Worm (Caenorhabditis elegans) whole organism, L1 larva: ENCODE results near the gene lrpc-1.
A peak's percentile ranks its signal among the peaks of the same experiment; 100 is the strongest.

Source experiments
- C16A3.4 ChIP-seq: fragments of 150-350 bp; optimal IDR thresholded peaks from 2 replicates; lab custom pipeline; 2014; ENCODE audit warnings: missing biosample characterization, missing genetic modification characterization
- F16B12.6 ChIP-seq: fragments of 150-350 bp; optimal IDR thresholded peaks from 2 replicates; lab custom pipeline; 2014; ENCODE audit warnings: missing biosample characterization, missing genetic modification characterization
- Y116A8C.19 ChIP-seq: sonication (generic microtip); optimal IDR thresholded peaks from 2 replicates; lab custom pipeline; 2016; ENCODE audit warnings: missing compliant biosample characterization, missing genetic modification characterization, borderline replicate concordance
- alr-1 ChIP-seq: fragments of 200-800 bp; sonication (Bioruptor generic); optimal IDR thresholded peaks from 2 replicates; lab custom pipeline; 2018; ENCODE audit warnings: borderline replicate concordance, mild to moderate bottlenecking, missing genetic modification characterization, missing compliant biosample characterization
- aly-2 ChIP-seq: fragments of 150-350 bp; optimal IDR thresholded peaks from 2 replicates; lab custom pipeline; 2014; ENCODE audit warnings: missing biosample characterization, missing genetic modification characterization
- ama-1 ChIP-seq: fragments of 150-350 bp; optimal IDR thresholded peaks from 2 replicates; lab custom pipeline; 2014
- blmp-1 ChIP-seq: fragments of 150-350 bp; optimal IDR thresholded peaks from 2 replicates; lab custom pipeline; 2014; ENCODE audit warnings: missing biosample characterization, missing genetic modification characterization
- ceh-82 ChIP-seq, 3 experiments: fragments of 150-350 bp in 1 of 3; sonication (generic microtip) in 2 of 3; optimal IDR thresholded peaks; 2 replicates each; lab custom pipeline; 2014 to 2017; ENCODE audit warnings: missing biosample characterization in 3 of 3, missing genetic modification characterization in 3 of 3
- ceh-88 ChIP-seq: fragments of 200-800 bp; sonication (Bioruptor generic); IDR thresholded peaks from 2 replicates; pipeline ENCODE4 v1.3.6; 2022; ENCODE audit warnings: missing genetic modification characterization, missing compliant biosample characterization
- dpl-1 ChIP-seq, 3 experiments: fragments of 150-350 bp in 2 of 3; sonication (generic microtip) in 1 of 3; optimal IDR thresholded peaks; 2 replicates each; lab custom pipeline; 2014 to 2017; ENCODE audit warnings: missing biosample characterization in 3 of 3, missing genetic modification characterization in 3 of 3, missing genetic modification reagents in 3 of 3
- efl-1 ChIP-seq, 4 experiments: fragments of 150-350 bp; optimal IDR thresholded peaks in 3 of 4; peaks in 1 of 4; 1 replicate in 1 of 4; 2 replicates in 3 of 4; lab custom pipeline; 2014; ENCODE audit warnings: missing biosample characterization in 2 of 4, missing genetic modification characterization in 2 of 4, missing genetic modification reagents in 2 of 4
- efl-3 ChIP-seq: fragments of 200-800 bp; sonication (Bioruptor generic); optimal IDR thresholded peaks from 2 replicates; lab custom pipeline; 2018; ENCODE audit warnings: mild to moderate bottlenecking, missing genetic modification characterization, missing compliant biosample characterization
- egl-27 ChIP-seq, 2 experiments: fragments of 150-350 bp in 1 of 2; sonication (generic microtip); optimal IDR thresholded peaks; 3 replicates each; lab custom pipeline; 2017 to 2018; ENCODE audit warnings: missing biosample characterization in 2 of 2, missing genetic modification characterization in 2 of 2, missing genetic modification reagents in 2 of 2
- elt-2 ChIP-seq: sonication (generic microtip); optimal IDR thresholded peaks from 2 replicates; lab custom pipeline; 2016; ENCODE audit warnings: missing genetic modification characterization, mild to moderate bottlenecking, inconsistent platforms, missing compliant biosample characterization, missing genetic modification reagents
- elt-3 ChIP-seq, 6 experiments: fragments of 150-350 bp in 1 of 6; sonication (generic microtip); optimal IDR thresholded peaks; 2 replicates each; lab custom pipeline; 2017 to 2018; ENCODE audit warnings: missing biosample characterization in 6 of 6, missing genetic modification characterization in 6 of 6, inconsistent platforms in 1 of 6
- fkh-4 ChIP-seq: sonication (generic microtip); optimal IDR thresholded peaks from 2 replicates; lab custom pipeline; 2016; ENCODE audit warnings: missing compliant biosample characterization, missing genetic modification characterization, borderline replicate concordance
- fkh-8 ChIP-seq: sonication (generic microtip); optimal IDR thresholded peaks from 2 replicates; lab custom pipeline; 2016; ENCODE audit warnings: mild to moderate bottlenecking, missing genetic modification characterization, missing compliant biosample characterization
- grh-1 ChIP-seq: fragments of 200-800 bp; sonication (Bioruptor generic); IDR thresholded peaks from 2 replicates; pipeline ENCODE4 v1.3.6; 2022; ENCODE audit warnings: missing genetic modification reagents, missing genetic modification characterization, missing compliant biosample characterization
- hlh-17 ChIP-seq: fragments of 200-800 bp; sonication (Bioruptor generic); optimal IDR thresholded peaks from 2 replicates; lab custom pipeline; 2018; ENCODE audit warnings: missing genetic modification characterization, mild to moderate bottlenecking, missing compliant biosample characterization, moderate library complexity, borderline replicate concordance
- irx-1 ChIP-seq: sonication (generic microtip); optimal IDR thresholded peaks from 2 replicates; lab custom pipeline; 2016; ENCODE audit warnings: missing genetic modification characterization, missing compliant biosample characterization
- isw-1 ChIP-seq: fragments of 200-800 bp; sonication (Bioruptor generic); IDR thresholded peaks from 2 replicates; pipeline ENCODE4 v1.3.6; 2022; ENCODE audit warnings: missing genetic modification characterization, missing compliant biosample characterization
- lin-13 ChIP-seq: fragments of 150-350 bp; optimal IDR thresholded peaks from 2 replicates; lab custom pipeline; 2014; ENCODE audit warnings: missing biosample characterization, missing genetic modification reagents, missing genetic modification characterization
- lin-14 ChIP-seq: fragments of 200-800 bp; sonication (Bioruptor generic); optimal IDR thresholded peaks from 2 replicates; lab custom pipeline; 2018; ENCODE audit warnings: mild to moderate bottlenecking, missing genetic modification characterization, moderate library complexity, missing compliant biosample characterization
- lin-35 ChIP-seq, 2 experiments: fragments of 150-350 bp; optimal IDR thresholded peaks; 2 replicates each; lab custom pipeline; 2014; ENCODE audit warnings: missing biosample characterization in 2 of 2, missing genetic modification characterization in 2 of 2, missing genetic modification reagents in 2 of 2
- lin-39 ChIP-seq: fragments of 150-350 bp; optimal IDR thresholded peaks from 2 replicates; lab custom pipeline; 2014; ENCODE audit warnings: missing biosample characterization, missing genetic modification reagents, missing genetic modification characterization
- lir-3 ChIP-seq: sonication (generic microtip); optimal IDR thresholded peaks from 2 replicates; lab custom pipeline; 2016; ENCODE audit warnings: mild to moderate bottlenecking, missing genetic modification characterization, moderate library complexity, missing compliant biosample characterization; ENCODE audit not compliant: poor library complexity
- lsy-2 ChIP-seq, 2 experiments: fragments of 150-350 bp; optimal IDR thresholded peaks; 2 replicates each; lab custom pipeline; 2014; ENCODE audit warnings: missing biosample characterization in 2 of 2, missing genetic modification characterization in 2 of 2
- mep-1 ChIP-seq: fragments of 150-350 bp; optimal IDR thresholded peaks from 2 replicates; lab custom pipeline; 2014; ENCODE audit warnings: missing biosample characterization, missing genetic modification characterization
- nhr-19 ChIP-seq: fragments of 200-800 bp; sonication (Bioruptor generic); conservative IDR thresholded peaks from 2 replicates; pipeline ENCODE4 v1.3.6; 2022; ENCODE audit warnings: missing genetic modification characterization, missing compliant biosample characterization
- nhr-237 ChIP-seq: fragments of 150-350 bp; optimal IDR thresholded peaks from 2 replicates; lab custom pipeline; 2014; ENCODE audit warnings: missing biosample characterization, missing genetic modification characterization
- nhr-71 ChIP-seq: sonication (generic microtip); optimal IDR thresholded peaks from 2 replicates; lab custom pipeline; 2016; ENCODE audit warnings: mild to moderate bottlenecking, missing genetic modification characterization, moderate library complexity, missing compliant biosample characterization
- nhr-85 ChIP-seq: sonication (generic microtip); peaks from one replicate; lab custom pipeline; 2016; ENCODE audit warnings: missing genetic modification characterization, inconsistent platforms, missing compliant biosample characterization
- nhr-90 ChIP-seq: sonication (generic microtip); optimal IDR thresholded peaks from 2 replicates; lab custom pipeline; 2016; ENCODE audit warnings: mild to moderate bottlenecking, missing genetic modification characterization, missing compliant biosample characterization; ENCODE audit not compliant: poor library complexity
- pqm-1 ChIP-seq: sonication (generic microtip); optimal IDR thresholded peaks from 3 replicates; lab custom pipeline; 2017; ENCODE audit warnings: missing biosample characterization, missing genetic modification characterization
- rnt-1 ChIP-seq: sonication (generic microtip); optimal IDR thresholded peaks from 2 replicates; lab custom pipeline; 2016; ENCODE audit warnings: mild to moderate bottlenecking, missing genetic modification characterization, moderate library complexity, missing compliant biosample characterization
- snpc-4 ChIP-seq: fragments of 150-350 bp; optimal IDR thresholded peaks from 2 replicates; lab custom pipeline; 2014; ENCODE audit warnings: missing biosample characterization, missing genetic modification characterization
- snu-23 ChIP-seq: sonication (generic microtip); optimal IDR thresholded peaks from 2 replicates; lab custom pipeline; 2016; ENCODE audit warnings: missing genetic modification characterization, missing compliant biosample characterization
- sox-4 ChIP-seq: sonication (generic microtip); optimal IDR thresholded peaks from 2 replicates; lab custom pipeline; 2016; ENCODE audit warnings: missing genetic modification characterization, missing compliant biosample characterization
- sptf-1 ChIP-seq: fragments of 150-350 bp; optimal IDR thresholded peaks from 2 replicates; lab custom pipeline; 2014; ENCODE audit warnings: missing biosample characterization, missing genetic modification characterization
- swsn-7 ChIP-seq: sonication (generic microtip); optimal IDR thresholded peaks from 2 replicates; lab custom pipeline; 2016; ENCODE audit warnings: missing genetic modification characterization, missing compliant biosample characterization
- tlp-1 ChIP-seq: fragments of 150-350 bp; optimal IDR thresholded peaks from 2 replicates; lab custom pipeline; 2014; ENCODE audit warnings: missing biosample characterization, missing genetic modification characterization
- unc-130 ChIP-seq: fragments of 150-350 bp; optimal IDR thresholded peaks from 2 replicates; lab custom pipeline; 2017; ENCODE audit warnings: missing biosample characterization, missing genetic modification characterization, inconsistent platforms
- unc-30 ChIP-seq: sonication (generic microtip); optimal IDR thresholded peaks from 2 replicates; lab custom pipeline; 2017; ENCODE audit warnings: missing biosample characterization, missing genetic modification characterization
- unc-98 ChIP-seq: fragments of 200-800 bp; sonication (Bioruptor generic); IDR thresholded peaks from 2 replicates; pipeline ENCODE4 v1.3.6; 2022; ENCODE audit warnings: missing genetic modification characterization, missing compliant biosample characterization
- xbp-1 ChIP-seq: sonication (generic microtip); optimal IDR thresholded peaks from 2 replicates; lab custom pipeline; 2016; ENCODE audit warnings: missing genetic modification characterization, missing compliant biosample characterization
- zag-1 ChIP-seq: fragments of 150-350 bp; optimal IDR thresholded peaks from 2 replicates; lab custom pipeline; 2014; ENCODE audit warnings: missing biosample characterization, missing genetic modification characterization
- ztf-4 ChIP-seq: fragments of 150-350 bp; optimal IDR thresholded peaks from 2 replicates; lab custom pipeline; 2014; ENCODE audit warnings: missing biosample characterization, missing genetic modification characterization

Gene lrpc-1

ce11 chrV:5606255-5606654 lies 6.8 kb downstream of the lrpc-1 start, which contains the start of gene CD4.1:
CD4.1 (plus strand) TSS chrV:5606555.
- peak; percentile 38 for TF ChIP-seq rnt-1 (tag; lab: Kevin White, UChicago)
- no peak for TF ChIP-seq unc-98
- TF ChIP-seq pqm-1 (tag; lab: Kevin White, UChicago) = no peak
- TF ChIP-seq lin-14 (GFP tag; lab: Kevin White, UChicago) = no peak
- no peak for TF ChIP-seq isw-1
- TF ChIP-seq elt-3 (tag; optimal IDR thresholded peaks at IDR 0.05; lab: Kevin White, UChicago) = no peak

- TF ChIP-seq tlp-1 (tag; lab: Kevin White, UChicago) (no peak), swsn-7 (no peak), fkh-4 (tag; lab: Kevin White, UChicago) (no peak), sox-4 (tag; lab: Kevin White, UChicago) (no peak), unc-130 (tag; lab: Kevin White, UChicago) (no peak), unc-30 (no peak), sptf-1 (tag; lab: Kevin White, UChicago) (no peak), nhr-71 (tag; lab: Kevin White, UChicago) (no peak), irx-1 (tag; lab: Kevin White, UChicago) (no peak), efl-3 (GFP tag; lab: Kevin White, UChicago) (no peak)
Observed at ce11 chrV:5601263-5601662, 11.7 kb downstream of the lrpc-1 start, which contains the start of gene CD4.8. CD4.8 (minus strand) TSS chrV:5601363.

DNA sequence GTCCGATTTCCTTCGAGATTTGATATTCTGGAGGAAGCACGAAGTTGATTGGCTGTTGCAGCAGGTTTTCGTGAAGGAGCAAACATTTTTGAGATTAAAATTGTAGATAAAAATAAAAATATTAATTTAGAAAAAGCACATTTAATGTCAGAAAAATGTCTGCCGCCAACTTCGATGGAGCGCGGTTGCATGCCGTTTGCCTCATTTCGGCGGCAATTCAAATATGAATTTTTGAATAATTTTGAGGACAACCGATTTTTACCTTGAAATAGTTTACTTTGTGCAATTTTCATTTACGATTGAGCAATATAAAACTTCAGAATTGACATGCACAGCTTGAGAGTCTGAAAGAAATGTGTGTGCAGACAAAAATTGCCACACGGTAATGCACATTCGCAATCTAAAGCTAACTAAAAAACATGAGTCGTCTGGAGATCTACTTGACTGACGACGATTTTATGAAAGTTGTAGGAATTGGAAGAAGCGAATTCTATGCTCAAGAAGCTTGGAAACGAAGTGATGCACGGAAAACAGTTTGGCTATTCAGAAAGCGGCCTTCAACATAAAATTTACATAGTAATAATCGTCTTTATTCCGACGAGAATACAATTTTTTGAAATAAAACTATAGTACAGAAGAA lies 16.5 kb downstream of the lrpc-1 start, which contains the start of gene zhit-1:
Gene zhit-1 (minus strand): TSS at position 161 of the 640 bp plus-strand sequence.
- TF ChIP-seq nhr-85 (tag; lab: Kevin White, UChicago) (peak; percentile 30), xbp-1 (tag; lab: Kevin White, UChicago) (peak; percentile 15), unc-30 (no peak), alr-1 (peak; percentile 85), isw-1 (peak; percentile 29; the same call in 1 of the 2 replicates), ztf-4 (tag; lab: Kevin White, UChicago) (no peak), zag-1 (no peak), grh-1 (GFP tag; lab: Robert Waterston, UW) (no peak), lin-13 (GFP tag; lab: Kevin White, UChicago) (no peak), nhr-90 (tag; lab: Kevin White, UChicago) (peak; percentile 37), efl-1 (optimal IDR thresholded peaks at IDR 0.05; lab: Kevin White, UChicago) (peak; percentile 92), efl-1 (GFP tag; optimal IDR thresholded peaks at IDR 0.05 in 1 of 2; lab: Kevin White, UChicago) (peak; percentile 92 to 99), C16A3.4 (tag; lab: Kevin White, UChicago) (peak; percentile 23), Y116A8C.19 (tag; lab: Kevin White, UChicago) (no peak), nhr-237 (tag; lab: Kevin White, UChicago) (no peak), ama-1 (lab: Kevin White, UChicago) (no peak), ceh-88 (GFP tag; lab: Robert Waterston, UW) (no peak), snu-23 (peak; percentile 29), egl-27 (tag; optimal IDR thresholded peaks at IDR 0.05; lab: Kevin White, UChicago) (no peak), dpl-1 (GFP tag; optimal IDR thresholded peaks at IDR 0.05; lab: Kevin White, UChicago) (peak; percentile 85 to 92 (median 89)), snpc-4 (peak; percentile 68), lin-14 (GFP tag; lab: Kevin White, UChicago) (no peak), lin-39 (no peak), nhr-19 (0 out of 2 replicates have a peak, but pooled peaks have one; percentile 6), ceh-82 (tag; optimal IDR thresholded peaks at IDR 0.05; lab: Kevin White, UChicago) (peak in 1 of 3 experiments; percentile 13), mep-1 (tag; lab: Kevin White, UChicago) (peak; percentile 35), fkh-8 (no peak), lsy-2 (tag; optimal IDR thresholded peaks at IDR 0.05; lab: Kevin White, UChicago) (peak; percentile 21 to 70), blmp-1 (tag; lab: Kevin White, UChicago) (peak; percentile 4), nhr-71 (tag; lab: Kevin White, UChicago) (peak; percentile 47), unc-130 (tag; lab: Kevin White, UChicago) (peak; percentile 61), lin-35 (GFP tag; optimal IDR thresholded peaks at IDR 0.05; lab: Kevin White, UChicago) (peak; percentile 94 to 97), aly-2 (no peak), hlh-17 (GFP tag; lab: Kevin White, UChicago) (no peak), elt-2 (tag; lab: Kevin White, UChicago) (no peak), lir-3 (tag; lab: Kevin White, UChicago) (no peak), F16B12.6 (tag; lab: Kevin White, UChicago) (peak; percentile 50), rnt-1 (tag; lab: Kevin White, UChicago) (peak; percentile 24)
